Worm (Caenorhabditis elegans): ENCODE measurements around the gene gid-7.

gid-7 gene

ce11 chrV:3756887-3757286 lies at the start of gene gid-7:
Gene gid-7 (minus strand): TSS chrV:3757074.
- TF ChIP-seq med-1 (GFP tag; optimal IDR thresholded peaks at IDR 0.05; ENCODE audit: insufficient read depth) = no peak
- no peak for TF ChIP-seq ztf-23 (GFP tag; IDR thresholded peaks at IDR 0.05)
- TF ChIP-seq cog-1 (tag; optimal IDR thresholded peaks at IDR 0.05) = no peak
- TF ChIP-seq klf-2 (GFP tag; conservative IDR thresholded peaks at IDR 0.05) = no peak
- no peak for TF ChIP-seq tab-1 (GFP tag; IDR thresholded peaks at IDR 0.05)
- TF ChIP-seq ztf-29 (GFP tag; IDR thresholded peaks at IDR 0.05) = no peak
- TF ChIP-seq flt-1 (GFP tag; IDR thresholded peaks at IDR 0.05) = no peak

ce11 chrV:3805961-3806360 lies 49.1 kb upstream of the gid-7 start, which contains the start of gene srw-7:
Gene srw-7 (plus strand): TSS chrV:3806261.
- no peak for TF ChIP-seq ztf-23 (GFP tag; IDR thresholded peaks at IDR 0.05)
- no peak for TF ChIP-seq tab-1 (GFP tag; IDR thresholded peaks at IDR 0.05)
- no peak for TF ChIP-seq med-1 (GFP tag; optimal IDR thresholded peaks at IDR 0.05; ENCODE audit: insufficient read depth)
- no peak for TF ChIP-seq klf-2 (GFP tag; conservative IDR thresholded peaks at IDR 0.05)
- no peak for TF ChIP-seq cog-1 (tag; optimal IDR thresholded peaks at IDR 0.05)
- TF ChIP-seq T22C8.4 (GFP tag; IDR thresholded peaks at IDR 0.05) = no peak
- no peak for TF ChIP-seq ref-1 (GFP tag; conservative IDR thresholded peaks at IDR 0.05)
- no peak for TF ChIP-seq ztf-29 (GFP tag; IDR thresholded peaks at IDR 0.05)
- TF ChIP-seq flt-1 (GFP tag; IDR thresholded peaks at IDR 0.05) = no peak

- TF ChIP-seq tab-1 (GFP tag; IDR thresholded peaks at IDR 0.05) = no peak
- TF ChIP-seq med-1 (GFP tag; optimal IDR thresholded peaks at IDR 0.05; ENCODE audit: insufficient read depth) = no peak
- no peak for TF ChIP-seq flt-1 (GFP tag; IDR thresholded peaks at IDR 0.05)
- no peak for TF ChIP-seq ztf-23 (GFP tag; IDR thresholded peaks at IDR 0.05)
- no peak for TF ChIP-seq klf-2 (GFP tag; conservative IDR thresholded peaks at IDR 0.05)
- no peak for TF ChIP-seq ref-1 (GFP tag; conservative IDR thresholded peaks at IDR 0.05)
- TF ChIP-seq ztf-29 (GFP tag; IDR thresholded peaks at IDR 0.05) = no peak
Measured at ce11 chrV:3805499-3805898, 48.6 kb upstream of the gid-7 start, which contains the start of gene R08F11.4. Gene R08F11.4 (minus strand): TSS chrV:3805527.

- TF ChIP-seq klf-2 (GFP tag; conservative IDR thresholded peaks at IDR 0.05) = no peak
- TF ChIP-seq ref-1 (GFP tag; conservative IDR thresholded peaks at IDR 0.05) = no peak
- TF ChIP-seq tab-1 (GFP tag; IDR thresholded peaks at IDR 0.05) = no peak
- TF ChIP-seq cog-1 (tag; optimal IDR thresholded peaks at IDR 0.05) = no peak
- TF ChIP-seq T22C8.4 (GFP tag; IDR thresholded peaks at IDR 0.05) = no peak
Measured at ce11 chrV:3803343-3803742, 46.5 kb upstream of the gid-7 start, which contains the start of gene cyp-33C8. Gene cyp-33C8 (minus strand): TSS chrV:3803542.

ce11 chrV:3801787-3802417 lies 45.0 kb upstream of the gid-7 start:
- TF ChIP-seq ref-1 (GFP tag; conservative IDR thresholded peaks at IDR 0.05) (no peak), ztf-29 (GFP tag; IDR thresholded peaks at IDR 0.05) (no peak), flt-1 (GFP tag; IDR thresholded peaks at IDR 0.05) (no peak), cog-1 (tag; optimal IDR thresholded peaks at IDR 0.05) (no peak), T22C8.4 (GFP tag; IDR thresholded peaks at IDR 0.05) (no peak), klf-2 (GFP tag; conservative IDR thresholded peaks at IDR 0.05) (no peak), med-1 (GFP tag; optimal IDR thresholded peaks at IDR 0.05; ENCODE audit: insufficient read depth) (no peak), ztf-23 (GFP tag; IDR thresholded peaks at IDR 0.05) (no peak), tab-1 (GFP tag; IDR thresholded peaks at IDR 0.05) (no peak)

- TF ChIP-seq T22C8.4 (GFP tag; IDR thresholded peaks at IDR 0.05) = no peak
- no peak for TF ChIP-seq ztf-23 (GFP tag; IDR thresholded peaks at IDR 0.05)
- no peak for TF ChIP-seq cog-1 (tag; optimal IDR thresholded peaks at IDR 0.05)
- no peak for TF ChIP-seq ztf-29 (GFP tag; IDR thresholded peaks at IDR 0.05)
- TF ChIP-seq med-1 (GFP tag; optimal IDR thresholded peaks at IDR 0.05; ENCODE audit: insufficient read depth) = no peak
- no peak for TF ChIP-seq tab-1 (GFP tag; IDR thresholded peaks at IDR 0.05)
- no peak for TF ChIP-seq klf-2 (GFP tag; conservative IDR thresholded peaks at IDR 0.05)
- TF ChIP-seq ref-1 (GFP tag; conservative IDR thresholded peaks at IDR 0.05) = no peak
- no peak for TF ChIP-seq flt-1 (GFP tag; IDR thresholded peaks at IDR 0.05)
Measured at ce11 chrV:3800378-3800777, 43.5 kb upstream of the gid-7 start, which contains the start of gene srt-30. Gene srt-30 (minus strand): TSS chrV:3800478.

- TF ChIP-seq klf-2 (GFP tag; conservative IDR thresholded peaks at IDR 0.05) = no peak
- TF ChIP-seq cog-1 (tag; optimal IDR thresholded peaks at IDR 0.05) = no peak
- TF ChIP-seq ztf-29 (GFP tag; IDR thresholded peaks at IDR 0.05) = no peak
Measured at ce11 chrV:3799737-3800136, 42.9 kb upstream of the gid-7 start.

- no peak for TF ChIP-seq ztf-23 (GFP tag; IDR thresholded peaks at IDR 0.05)
- TF ChIP-seq ref-1 (GFP tag; conservative IDR thresholded peaks at IDR 0.05) = no peak
- no peak for TF ChIP-seq flt-1 (GFP tag; IDR thresholded peaks at IDR 0.05)
- TF ChIP-seq tab-1 (GFP tag; IDR thresholded peaks at IDR 0.05) = no peak
- TF ChIP-seq med-1 (GFP tag; optimal IDR thresholded peaks at IDR 0.05; ENCODE audit: insufficient read depth) = no peak
- TF ChIP-seq cog-1 (tag; optimal IDR thresholded peaks at IDR 0.05) = no peak
- no peak for TF ChIP-seq klf-2 (GFP tag; conservative IDR thresholded peaks at IDR 0.05)
- no peak for TF ChIP-seq T22C8.4 (GFP tag; IDR thresholded peaks at IDR 0.05)
- no peak for TF ChIP-seq ztf-29 (GFP tag; IDR thresholded peaks at IDR 0.05)
Measured at ce11 chrV:3790424-3790823, 33.5 kb upstream of the gid-7 start.

- TF ChIP-seq med-1 (GFP tag; optimal IDR thresholded peaks at IDR 0.05; ENCODE audit: insufficient read depth) (no peak), flt-1 (GFP tag; IDR thresholded peaks at IDR 0.05) (no peak), klf-2 (GFP tag; conservative IDR thresholded peaks at IDR 0.05) (no peak), ztf-29 (GFP tag; IDR thresholded peaks at IDR 0.05) (no peak), T22C8.4 (GFP tag; IDR thresholded peaks at IDR 0.05) (no peak), tab-1 (GFP tag; IDR thresholded peaks at IDR 0.05) (no peak), cog-1 (tag; optimal IDR thresholded peaks at IDR 0.05) (no peak), ref-1 (GFP tag; conservative IDR thresholded peaks at IDR 0.05) (no peak), ztf-23 (GFP tag; IDR thresholded peaks at IDR 0.05) (no peak)
Measured at ce11 chrV:3789770-3790169, 32.9 kb upstream of the gid-7 start, which contains the start of gene R08F11.7. Gene R08F11.7 (plus strand): TSS chrV:3790070.

ce11 chrV:3788538-3788937 lies 31.7 kb upstream of the gid-7 start:
- TF ChIP-seq flt-1 (GFP tag; IDR thresholded peaks at IDR 0.05) (no peak), T22C8.4 (GFP tag; IDR thresholded peaks at IDR 0.05) (no peak), klf-2 (GFP tag; conservative IDR thresholded peaks at IDR 0.05) (no peak), ref-1 (GFP tag; conservative IDR thresholded peaks at IDR 0.05) (no peak), ztf-29 (GFP tag; IDR thresholded peaks at IDR 0.05) (no peak), med-1 (GFP tag; optimal IDR thresholded peaks at IDR 0.05; ENCODE audit: insufficient read depth) (no peak), cog-1 (tag; optimal IDR thresholded peaks at IDR 0.05) (no peak), tab-1 (GFP tag; IDR thresholded peaks at IDR 0.05) (no peak), ztf-23 (GFP tag; IDR thresholded peaks at IDR 0.05) (no peak)

All from whole organism, midembryonic.